Fruit fly (Drosophila melanogaster): ENCODE data around the gene Rab26.

Rab26 gene

dm6 chr3L:21318474-21318873 lies at the start of gene Rab26:
Rab26 (plus strand) TSS chr3L:21318774.
- TF ChIP-seq CG33017 (tag; optimal IDR thresholded peaks at IDR 0.05) (no peak), ovo (GFP tag; optimal IDR thresholded peaks at IDR 0.05) (no peak), CG14711 (tag; optimal IDR thresholded peaks at IDR 0.05) (no peak), cic (GFP tag; optimal IDR thresholded peaks at IDR 0.05) (no peak), bab1 (GFP tag; optimal IDR thresholded peaks at IDR 0.05) (no peak), Hr96 (GFP tag; optimal IDR thresholded peaks at IDR 0.05) (no peak), CG7101 (tag; optimal IDR thresholded peaks at IDR 0.05) (no peak), CG5204 (GFP tag; optimal IDR thresholded peaks at IDR 0.05) (no peak), tj (GFP tag; optimal IDR thresholded peaks at IDR 0.05) (no peak), CG12768 (GFP tag; optimal IDR thresholded peaks at IDR 0.05) (no peak), pad (GFP tag; optimal IDR thresholded peaks at IDR 0.05) (no peak), Clk (GFP tag; optimal IDR thresholded peaks at IDR 0.05) (no peak), CG7045 (GFP tag; optimal IDR thresholded peaks at IDR 0.05) (no peak), kay (GFP tag; ENCODE audit: borderline replicate concordance) (no peak), Mnt (GFP tag; optimal IDR thresholded peaks at IDR 0.05) (no peak)

DNA sequence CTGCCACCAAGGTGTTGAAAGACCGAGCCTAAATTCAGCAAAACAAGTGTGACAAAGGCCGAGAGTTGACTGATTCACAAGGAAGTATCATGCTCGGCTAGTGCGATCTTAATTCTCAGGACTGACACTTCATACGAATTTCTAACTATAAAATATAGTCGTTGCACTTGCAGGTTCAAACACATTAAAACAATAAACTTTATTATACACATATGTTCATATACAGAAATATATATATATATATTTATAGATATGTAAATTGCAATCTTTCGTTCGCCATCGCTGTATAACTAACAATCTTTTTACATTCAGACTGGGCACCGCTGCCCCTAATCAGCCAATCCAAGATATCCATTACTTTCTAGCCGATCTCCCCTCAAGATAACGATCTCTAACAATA lies 48.1 kb upstream of the Rab26 start, which contains the start of gene CG9389:
CG9389 (minus strand) TSS at position 101 of the 400 bp plus-strand sequence.
- TF ChIP-seq Clk (GFP tag; optimal IDR thresholded peaks at IDR 0.05): no peak
- TF ChIP-seq CG1620 (GFP tag; optimal IDR thresholded peaks at IDR 0.05): no peak
- no peak for TF ChIP-seq CG5204 (GFP tag; optimal IDR thresholded peaks at IDR 0.05)
- TF ChIP-seq CG12768 (GFP tag; optimal IDR thresholded peaks at IDR 0.05): no peak
- no peak for TF ChIP-seq kay (GFP tag; ENCODE audit: borderline replicate concordance)
- TF ChIP-seq ovo (GFP tag; optimal IDR thresholded peaks at IDR 0.05): no peak
- no peak for TF ChIP-seq cic (GFP tag; optimal IDR thresholded peaks at IDR 0.05)
- no peak for TF ChIP-seq pad (GFP tag; optimal IDR thresholded peaks at IDR 0.05)
- no peak for TF ChIP-seq CG33017 (tag; optimal IDR thresholded peaks at IDR 0.05)
- no peak for TF ChIP-seq cnc (optimal IDR thresholded peaks at IDR 0.05)
- no peak for TF ChIP-seq toe (GFP tag; optimal IDR thresholded peaks at IDR 0.05)
- no peak for TF ChIP-seq Crg-1 (GFP tag; optimal IDR thresholded peaks at IDR 0.05)
- TF ChIP-seq CG11617 (GFP tag; optimal IDR thresholded peaks at IDR 0.05): no peak

dm6 chr3L:21273504-21273903 lies 45.1 kb upstream of the Rab26 start:
- no peak for TF ChIP-seq Crg-1 (GFP tag; optimal IDR thresholded peaks at IDR 0.05)
- TF ChIP-seq CG7101 (tag; optimal IDR thresholded peaks at IDR 0.05): peak; percentile 5
- TF ChIP-seq bab1 (GFP tag; optimal IDR thresholded peaks at IDR 0.05): no peak

DNA sequence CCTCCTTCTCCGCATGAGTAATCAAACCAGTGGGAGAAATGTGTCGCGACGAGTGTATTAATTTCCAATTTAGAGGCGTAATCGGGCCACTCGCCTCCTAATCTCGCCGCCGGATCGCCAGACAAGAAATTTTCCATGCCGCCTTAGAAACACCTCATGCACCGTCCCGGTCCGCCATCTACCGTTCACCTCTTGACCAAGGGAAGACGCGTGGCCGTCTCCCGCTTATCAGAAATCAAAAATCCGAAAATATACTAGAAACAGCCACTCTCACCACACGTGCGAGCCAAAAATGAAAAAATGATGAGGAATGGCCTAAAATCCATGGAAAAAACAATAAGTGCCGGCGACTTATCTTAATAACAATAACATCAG lies 42.7 kb upstream of the Rab26 start:
- no peak for TF ChIP-seq pad (GFP tag; optimal IDR thresholded peaks at IDR 0.05)
- TF ChIP-seq Mnt (GFP tag; optimal IDR thresholded peaks at IDR 0.05): no peak
- TF ChIP-seq CG7045 (GFP tag; optimal IDR thresholded peaks at IDR 0.05): no peak
- no peak for TF ChIP-seq cic (GFP tag; optimal IDR thresholded peaks at IDR 0.05)
- no peak for TF ChIP-seq ovo (GFP tag; optimal IDR thresholded peaks at IDR 0.05)
- TF ChIP-seq cnc (optimal IDR thresholded peaks at IDR 0.05): no peak
- no peak for TF ChIP-seq CG33017 (tag; optimal IDR thresholded peaks at IDR 0.05)
- TF ChIP-seq CG7101 (tag; optimal IDR thresholded peaks at IDR 0.05): no peak
- no peak for TF ChIP-seq CG11617 (GFP tag; optimal IDR thresholded peaks at IDR 0.05)
- no peak for TF ChIP-seq CG12768 (GFP tag; optimal IDR thresholded peaks at IDR 0.05)
- TF ChIP-seq toe (GFP tag; optimal IDR thresholded peaks at IDR 0.05): no peak
- no peak for TF ChIP-seq kay (GFP tag; ENCODE audit: borderline replicate concordance)
- no peak for TF ChIP-seq CG14711 (tag; optimal IDR thresholded peaks at IDR 0.05)
- no peak for TF ChIP-seq CG1620 (GFP tag; optimal IDR thresholded peaks at IDR 0.05)
- TF ChIP-seq bab1 (GFP tag; optimal IDR thresholded peaks at IDR 0.05): no peak
- no peak for TF ChIP-seq tj (GFP tag; optimal IDR thresholded peaks at IDR 0.05)
- no peak for TF ChIP-seq CG5204 (GFP tag; optimal IDR thresholded peaks at IDR 0.05)
- TF ChIP-seq Hr96 (GFP tag; optimal IDR thresholded peaks at IDR 0.05): no peak
- TF ChIP-seq Crg-1 (GFP tag; optimal IDR thresholded peaks at IDR 0.05): no peak

- TF ChIP-seq CG11617 (GFP tag; optimal IDR thresholded peaks at IDR 0.05): no peak
- TF ChIP-seq Hr96 (GFP tag; optimal IDR thresholded peaks at IDR 0.05): no peak
- TF ChIP-seq CG5204 (GFP tag; optimal IDR thresholded peaks at IDR 0.05): no peak
- peak; percentile 9 for TF ChIP-seq CG1620 (GFP tag; optimal IDR thresholded peaks at IDR 0.05)
- no peak for TF ChIP-seq Clk (GFP tag; optimal IDR thresholded peaks at IDR 0.05)
- TF ChIP-seq kay (GFP tag; ENCODE audit: borderline replicate concordance): no peak
- TF ChIP-seq CG33017 (tag; optimal IDR thresholded peaks at IDR 0.05): no peak
- peak; percentile 56 for TF ChIP-seq CG7045 (GFP tag; optimal IDR thresholded peaks at IDR 0.05)
- peak; percentile 78 for TF ChIP-seq bab1 (GFP tag; optimal IDR thresholded peaks at IDR 0.05)
- TF ChIP-seq ovo (GFP tag; optimal IDR thresholded peaks at IDR 0.05): peak; percentile 46
- no peak for TF ChIP-seq Crg-1 (GFP tag; optimal IDR thresholded peaks at IDR 0.05)
- TF ChIP-seq cnc (optimal IDR thresholded peaks at IDR 0.05): no peak
- TF ChIP-seq CG14711 (tag; optimal IDR thresholded peaks at IDR 0.05): peak; percentile 55
- no peak for TF ChIP-seq Mnt (GFP tag; optimal IDR thresholded peaks at IDR 0.05)
- TF ChIP-seq toe (GFP tag; optimal IDR thresholded peaks at IDR 0.05): peak; percentile 28
- peak; percentile 62 for TF ChIP-seq CG12768 (GFP tag; optimal IDR thresholded peaks at IDR 0.05)
- TF ChIP-seq cic (GFP tag; optimal IDR thresholded peaks at IDR 0.05): no peak
- peak; percentile 46 for TF ChIP-seq pad (GFP tag; optimal IDR thresholded peaks at IDR 0.05)
- TF ChIP-seq CG7101 (tag; optimal IDR thresholded peaks at IDR 0.05): peak; percentile 52
- peak; percentile 23 for TF ChIP-seq tj (GFP tag; optimal IDR thresholded peaks at IDR 0.05)
Observed at dm6 chr3L:21276296-21277257, 42.0 kb upstream of the Rab26 start.

Measured in whole organism, adult.